Worm (Caenorhabditis elegans) whole organism, L2 larva: Measurements from ENCODE around the gene lgc-39.

Source experiments
- ama-1 ChIP-seq: fragments of 150-350 bp; optimal IDR thresholded peaks from 2 replicates; lab custom pipeline; 2018; ENCODE audit warnings: inconsistent platforms
- fos-1 ChIP-seq: fragments of 150-350 bp; optimal IDR thresholded peaks from 2 replicates; lab custom pipeline; 2014; ENCODE audit warnings: missing biosample characterization, missing genetic modification characterization
- lin-39 ChIP-seq: fragments of 150-350 bp; optimal IDR thresholded peaks from 2 replicates; lab custom pipeline; 2014; ENCODE audit warnings: missing biosample characterization, missing genetic modification reagents, missing genetic modification characterization
- nhr-10 ChIP-seq: sonication (generic microtip); optimal IDR thresholded peaks from 2 replicates; lab custom pipeline; 2017; ENCODE audit warnings: missing biosample characterization, missing genetic modification characterization
- nhr-11 ChIP-seq: fragments of 150-350 bp; optimal IDR thresholded peaks from 2 replicates; lab custom pipeline; 2014; ENCODE audit warnings: missing biosample characterization, missing genetic modification characterization
- nhr-12 ChIP-seq: fragments of 150-350 bp; optimal IDR thresholded peaks from 2 replicates; lab custom pipeline; 2014; ENCODE audit warnings: missing biosample characterization, missing genetic modification characterization
- nhr-129 ChIP-seq: fragments of 150-350 bp; optimal IDR thresholded peaks from 2 replicates; lab custom pipeline; 2014; ENCODE audit warnings: missing biosample characterization, missing genetic modification characterization
- nhr-237 ChIP-seq: fragments of 150-350 bp; optimal IDR thresholded peaks from 2 replicates; lab custom pipeline; 2014; ENCODE audit warnings: missing biosample characterization, missing genetic modification characterization
- nhr-77 ChIP-seq: fragments of 150-350 bp; optimal IDR thresholded peaks from 2 replicates; lab custom pipeline; 2014; ENCODE audit warnings: missing biosample characterization, missing genetic modification characterization
- unc-39 ChIP-seq: fragments of 150-350 bp; optimal IDR thresholded peaks from 2 replicates; lab custom pipeline; 2014; ENCODE audit warnings: missing biosample characterization, missing genetic modification characterization
- unc-62 ChIP-seq: fragments of 150-350 bp; optimal IDR thresholded peaks from 2 replicates; lab custom pipeline; 2014; ENCODE audit warnings: missing biosample characterization, missing genetic modification reagents, missing genetic modification characterization
- zag-1 ChIP-seq: fragments of 150-350 bp; optimal IDR thresholded peaks from 2 replicates; lab custom pipeline; 2014; ENCODE audit warnings: missing biosample characterization, missing genetic modification characterization
- ztf-1 ChIP-seq: fragments of 200-800 bp; sonication (Bioruptor generic); conservative IDR thresholded peaks from 2 replicates; pipeline ENCODE4 v1.3.6; 2022; ENCODE audit warnings: missing genetic modification characterization, missing compliant biosample characterization
- ztf-11 ChIP-seq: sonication (generic microtip); optimal IDR thresholded peaks from 2 replicates; lab custom pipeline; 2017; ENCODE audit warnings: missing biosample characterization, missing genetic modification characterization

- TF ChIP-seq nhr-12, result no peak
- TF ChIP-seq unc-39 (tag; lab: Kevin White, UChicago), result no peak
- no peak for TF ChIP-seq ama-1
- TF ChIP-seq nhr-237, result no peak
- no peak for TF ChIP-seq lin-39 (tag; lab: Kevin White, UChicago)
- TF ChIP-seq unc-62 (GFP tag; lab: Kevin White, UChicago), result no peak
- TF ChIP-seq fos-1, result no peak
- no peak for TF ChIP-seq nhr-129
- TF ChIP-seq nhr-11 (tag; lab: Kevin White, UChicago), result no peak
- TF ChIP-seq nhr-10 (tag; lab: Kevin White, UChicago), result no peak
- no peak for TF ChIP-seq ztf-11 (tag; lab: Kevin White, UChicago)
- TF ChIP-seq zag-1, result no peak
- no peak for TF ChIP-seq nhr-77
- TF ChIP-seq ztf-1, result no peak
Observed at ce11 chrV:7147370-7147769, 27.9 kb upstream of the lgc-39 start, which contains the start of gene ugt-38.
